Fruit fly (Drosophila melanogaster): ENCODE data around the gene Gr10a.

Gene Gr10a

dm6 chrX:11451027-11451572, 33.9 kb upstream of the Gr10a start (continued):
- TF ChIP-seq HLH4C (GFP tag; IDR thresholded peaks at IDR 0.05; ENCODE audit: partially characterized antibody), result no peak
- no peak for TF ChIP-seq gt (GFP tag; IDR thresholded peaks at IDR 0.05)
- TF ChIP-seq CG10565 (GFP tag; optimal IDR thresholded peaks at IDR 0.05), result no peak
- TF ChIP-seq CG4404 (GFP tag; IDR thresholded peaks at IDR 0.05), result 0 out of 2 replicates have a peak, but pooled peaks have one; percentile 33
- TF ChIP-seq Mad (GFP tag; optimal IDR thresholded peaks at IDR 0.05), result no peak
- peak; percentile 19 for TF ChIP-seq BtbVII (GFP tag; optimal IDR thresholded peaks at IDR 0.05)
- no peak for TF ChIP-seq Side (GFP tag; optimal IDR thresholded peaks at IDR 0.05)
- no peak for TF ChIP-seq TFAM (GFP tag; optimal IDR thresholded peaks at IDR 0.05)
- TF ChIP-seq HmgZ (tag; optimal IDR thresholded peaks at IDR 0.05), result peak; percentile 17
- TF ChIP-seq CG10654 (GFP tag; optimal IDR thresholded peaks at IDR 0.05), result no peak
- no peak for TF ChIP-seq h (optimal IDR thresholded peaks at IDR 0.05)
- no peak for TF ChIP-seq CG5245 (GFP tag; optimal IDR thresholded peaks at IDR 0.05)
- no peak for TF ChIP-seq CG10959 (GFP tag; IDR thresholded peaks at IDR 0.05)
- TF ChIP-seq wek (GFP tag; optimal IDR thresholded peaks at IDR 0.05), result peak; percentile 2
- peak; percentile 43 for TF ChIP-seq CG2712 (tag; optimal IDR thresholded peaks at IDR 0.05)
- TF ChIP-seq CG31388 (GFP tag; optimal IDR thresholded peaks at IDR 0.05), result no peak
- TF ChIP-seq az2 (GFP tag; optimal IDR thresholded peaks at IDR 0.05), result peak; percentile 17
- TF ChIP-seq CG13894 (tag; optimal IDR thresholded peaks at IDR 0.05), result peak; percentile 12
- peak; percentile 50 for TF ChIP-seq CG30403 (GFP tag; optimal IDR thresholded peaks at IDR 0.05)
- no peak for TF ChIP-seq Dll (GFP tag; IDR thresholded peaks at IDR 0.05; ENCODE audit: partially characterized antibody)
- peak in 1 of 2 experiments; percentile 19 for TF ChIP-seq eve (GFP tag; optimal IDR thresholded peaks at IDR 0.05)
- no peak for TF ChIP-seq CkIIα-i1 (GFP tag; IDR thresholded peaks at IDR 0.05)
- TF ChIP-seq Vsx1 (GFP tag; optimal IDR thresholded peaks at IDR 0.05), result no peak
- peak; percentile 56 for TF ChIP-seq ind (GFP tag; optimal IDR thresholded peaks at IDR 0.05)
- peak; percentile 56 for TF ChIP-seq CG12219 (GFP tag; optimal IDR thresholded peaks at IDR 0.05)
- TF ChIP-seq CG2889 (GFP tag; IDR thresholded peaks at IDR 0.05), result peak; percentile 43; the same call in 1 of the 3 replicates
- no peak for TF ChIP-seq MTF-1 (GFP tag; optimal IDR thresholded peaks at IDR 0.05; ENCODE audit: borderline replicate concordance)
- TF ChIP-seq Ssrp (tag; optimal IDR thresholded peaks at IDR 0.05), result peak; percentile 5
- peak; percentile 53 for TF ChIP-seq Dek (tag; optimal IDR thresholded peaks at IDR 0.05)
- peak; percentile 6 for TF ChIP-seq CG4424 (GFP tag; optimal IDR thresholded peaks at IDR 0.05)
- peak; percentile 35 for TF ChIP-seq CrebB (tag; optimal IDR thresholded peaks at IDR 0.05)
- TF ChIP-seq jing (GFP tag; optimal IDR thresholded peaks at IDR 0.05), result no peak
- TF ChIP-seq CG10321 (GFP tag; IDR thresholded peaks at IDR 0.05), result no peak
- no peak for TF ChIP-seq Asciz (GFP tag; optimal IDR thresholded peaks at IDR 0.05)
- peak; percentile 20 for TF ChIP-seq nmo (GFP tag; optimal IDR thresholded peaks at IDR 0.05)
- TF ChIP-seq CG10979 (tag; optimal IDR thresholded peaks at IDR 0.05), result no peak
- no peak for TF ChIP-seq chinmo (GFP tag; IDR thresholded peaks at IDR 0.05; ENCODE audit: partially characterized antibody)
- no peak for TF ChIP-seq BEAF-32 (GFP tag; optimal IDR thresholded peaks at IDR 0.05)
- no peak for TF ChIP-seq gsb-n (tag; optimal IDR thresholded peaks at IDR 0.05)
- TF ChIP-seq klu (GFP tag; IDR thresholded peaks at IDR 0.05), result no peak
- TF ChIP-seq fd64A (GFP tag; optimal IDR thresholded peaks at IDR 0.05), result no peak
- TF ChIP-seq grn (GFP tag; optimal IDR thresholded peaks at IDR 0.05), result no peak
- TF ChIP-seq CG34376 (GFP tag; optimal IDR thresholded peaks at IDR 0.05), result no peak
- TF ChIP-seq btn (GFP tag; optimal IDR thresholded peaks at IDR 0.05), result no peak
- TF ChIP-seq tna (GFP tag; IDR thresholded peaks at IDR 0.05; ENCODE audit: partially characterized antibody), result no peak
- TF ChIP-seq Nf-YA (GFP tag; IDR thresholded peaks at IDR 0.05), result no peak
- peak; percentile 40 for TF ChIP-seq CG7786 (GFP tag; optimal IDR thresholded peaks at IDR 0.05)
- peak; percentile 52; the same call in 1 of the 3 replicates for TF ChIP-seq Aef1 (GFP tag; IDR thresholded peaks at IDR 0.05)
- TF ChIP-seq yki (optimal IDR thresholded peaks at IDR 0.05), result no peak
- TF ChIP-seq CG12769 (tag; optimal IDR thresholded peaks at IDR 0.05), result peak; percentile 77
- no peak for TF ChIP-seq usp (GFP tag; optimal IDR thresholded peaks at IDR 0.05)
